Worm (Caenorhabditis elegans) whole organism, late embryonic: ENCODE measurements around the gene unc-129.

Experiments
- ama-1 ChIP-seq: fragments of 150-350 bp; optimal IDR thresholded peaks from 2 replicates; lab custom pipeline; 2014
- nhr-11 ChIP-seq: fragments of 150-350 bp; optimal IDR thresholded peaks from 2 replicates; lab custom pipeline; 2014; ENCODE audit warnings: missing biosample characterization, missing genetic modification characterization
- pha-4 ChIP-seq: fragments of 150-350 bp; optimal IDR thresholded peaks from 2 replicates; lab custom pipeline; 2018; ENCODE audit warnings: missing biosample characterization, missing genetic modification reagents, missing genetic modification characterization
- pqm-1 ChIP-seq: sonication (generic microtip); optimal IDR thresholded peaks from 2 replicates; lab custom pipeline; 2016; ENCODE audit warnings: missing genetic modification characterization, missing compliant biosample characterization

DNA sequence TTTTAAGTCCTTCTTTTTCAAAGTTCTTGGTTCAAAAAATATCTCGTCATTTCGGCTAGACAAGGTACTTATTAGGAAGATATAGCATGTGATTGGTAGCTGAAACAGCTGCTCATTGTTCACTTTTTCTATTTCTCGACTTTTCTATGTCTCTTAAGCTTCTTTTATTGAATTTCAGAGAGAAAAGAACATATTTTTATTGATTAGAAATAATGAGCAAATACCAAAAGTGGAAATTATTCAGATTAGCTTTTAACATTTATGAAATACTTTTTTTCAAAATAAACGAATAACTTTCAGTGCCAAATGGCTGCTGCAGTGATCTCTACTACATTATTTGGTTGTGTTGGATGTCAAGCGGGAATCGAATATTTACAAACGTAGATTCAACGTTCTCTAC lies 20.6 kb downstream of the unc-129 start, which contains the start of gene nstp-1:
- TF ChIP-seq nhr-11 (tag; lab: Kevin White, UChicago) (no peak), ama-1 (lab: Kevin White, UChicago) (no peak), pqm-1 (tag; lab: Kevin White, UChicago) (no peak), pha-4 (tag; lab: Kevin White, UChicago) (no peak)
